Fruit fly (Drosophila melanogaster): ENCODE results near the gene CG4440.

The CG4440 gene

DNA sequence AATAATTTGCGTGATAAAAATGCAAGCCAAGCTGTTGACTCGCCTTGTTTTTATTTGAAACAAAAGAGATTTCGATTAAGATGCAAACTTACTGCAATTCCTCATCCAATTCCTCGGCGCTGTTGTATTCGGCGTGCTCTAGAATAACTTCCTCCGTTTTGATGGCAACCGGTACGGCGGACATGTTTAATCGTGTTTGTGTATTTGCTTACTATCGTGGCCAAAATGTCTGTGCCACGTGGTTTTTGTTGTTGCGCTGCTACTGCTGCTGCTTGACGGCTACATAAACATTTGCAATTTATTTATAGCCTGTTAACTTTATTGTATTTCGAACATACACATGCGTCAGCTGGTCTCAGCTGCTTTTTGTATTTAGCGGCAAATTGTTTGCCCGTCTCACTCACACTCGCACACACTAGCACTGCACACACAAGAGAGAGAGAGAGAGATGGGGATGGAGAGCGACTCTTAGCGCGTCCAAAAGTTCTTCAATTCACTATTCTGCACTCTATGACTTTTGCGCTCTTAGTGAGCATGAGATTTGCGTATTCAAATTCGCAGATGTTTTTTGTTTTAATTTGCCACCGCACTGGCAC is 42.6 kb upstream of the CG4440 start (continued):
- TF ChIP-seq CG18011 (GFP tag; optimal IDR thresholded peaks at IDR 0.05) (no peak), HmgD (GFP tag; optimal IDR thresholded peaks at IDR 0.05) (no peak), dysf (GFP tag; IDR thresholded peaks at IDR 0.05) (no peak), tll (GFP tag; optimal IDR thresholded peaks at IDR 0.05) (peak in 1 of 2 experiments; percentile 38), pzg (GFP tag; optimal IDR thresholded peaks at IDR 0.05) (no peak), jumu (GFP tag; optimal IDR thresholded peaks at IDR 0.05) (no peak), fd64A (GFP tag; optimal IDR thresholded peaks at IDR 0.05) (peak; percentile 6), CG10267 (tag; optimal IDR thresholded peaks at IDR 0.05) (no peak), CG16779 (GFP tag; IDR thresholded peaks at IDR 0.05) (no peak), Oli (tag; optimal IDR thresholded peaks at IDR 0.05) (no peak), Rx (GFP tag; IDR thresholded peaks at IDR 0.05) (no peak), CG6654 (GFP tag; optimal IDR thresholded peaks at IDR 0.05) (no peak), cg (GFP tag; optimal IDR thresholded peaks at IDR 0.05) (peak; percentile 73), NK7.1 (GFP tag; optimal IDR thresholded peaks at IDR 0.05) (no peak), YL-1 (GFP tag; optimal IDR thresholded peaks at IDR 0.05) (peak; percentile 33), Dfd (GFP tag; optimal IDR thresholded peaks at IDR 0.05) (no peak), CG5180 (GFP tag; optimal IDR thresholded peaks at IDR 0.05) (no peak), CG15601 (tag; optimal IDR thresholded peaks at IDR 0.05) (no peak), Sry-β (GFP tag; optimal IDR thresholded peaks at IDR 0.05) (no peak), Trl (optimal IDR thresholded peaks at IDR 0.05) (peak; percentile 62 to 74), Trl (GFP tag; optimal IDR thresholded peaks at IDR 0.05) (no peak), Med (GFP tag) (peak; percentile 23), CG10321 (GFP tag; IDR thresholded peaks at IDR 0.05) (no peak), Kr (GFP tag; optimal IDR thresholded peaks at IDR 0.05) (no peak), CG1832 (GFP tag; optimal IDR thresholded peaks at IDR 0.05) (peak; percentile 85), Taf1 (GFP tag; IDR thresholded peaks at IDR 0.05) (no peak), CG10543 (GFP tag; optimal IDR thresholded peaks at IDR 0.05) (no peak), Jarid2 (GFP tag; optimal IDR thresholded peaks at IDR 0.05) (no peak), CG31388 (GFP tag; optimal IDR thresholded peaks at IDR 0.05) (no peak), CG30403 (GFP tag; optimal IDR thresholded peaks at IDR 0.05) (no peak)

DNA sequence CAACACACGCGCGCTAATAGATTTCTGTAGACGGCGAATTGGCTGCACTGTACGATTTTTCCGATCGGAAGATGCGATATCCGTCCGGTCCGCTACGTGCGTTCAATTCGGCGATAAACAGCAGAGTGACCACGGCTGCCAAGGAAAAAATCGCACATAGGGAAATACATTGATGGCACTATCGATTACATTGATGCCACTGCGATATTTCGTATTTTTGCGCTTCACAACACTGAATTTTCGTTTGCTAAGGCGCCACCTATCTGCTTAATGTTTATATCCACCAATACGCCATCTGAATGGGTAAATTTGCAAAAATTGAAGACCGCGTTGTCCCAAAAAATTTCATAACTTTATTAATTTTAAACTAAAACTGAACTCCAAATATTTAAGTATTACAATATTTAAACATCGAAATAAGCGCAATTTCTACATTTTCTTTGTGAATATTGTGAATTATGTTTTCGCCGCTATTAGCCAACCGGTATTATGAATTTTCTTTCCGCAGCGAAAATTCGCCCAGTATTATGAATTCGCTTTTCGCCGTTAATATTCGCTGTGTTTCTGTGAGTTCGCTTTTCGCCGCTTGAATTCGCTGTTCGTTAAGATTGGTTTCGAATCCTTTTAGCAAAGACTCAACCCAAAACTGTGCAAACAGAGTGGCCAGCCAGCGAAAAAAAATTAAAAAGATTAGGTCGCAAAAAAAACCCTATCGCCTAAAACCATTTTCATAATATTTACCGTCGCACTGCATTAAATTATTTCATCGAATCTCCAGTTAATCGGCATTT is 41.9 kb upstream of the CG4440 start, which contains the start of the genes crp and pkaap:
crp (minus strand) TSS at position 129 of the 791 bp plus-strand sequence.
pkaap (plus strand) TSS at position 689 of the 791 bp plus-strand sequence.
- peak; percentile 90 for TF ChIP-seq B-H2 (GFP tag; optimal IDR thresholded peaks at IDR 0.05)
- no peak for TF ChIP-seq zen2 (GFP tag; IDR thresholded peaks at IDR 0.05; ENCODE audit: partially characterized antibody)
- TF ChIP-seq CG7786 (GFP tag; optimal IDR thresholded peaks at IDR 0.05): peak; percentile 76
- TF ChIP-seq Mad (GFP tag; optimal IDR thresholded peaks at IDR 0.05): peak; percentile 71
- TF ChIP-seq lab (GFP tag; optimal IDR thresholded peaks at IDR 0.05): peak; percentile 85
- TF ChIP-seq gem (tag; optimal IDR thresholded peaks at IDR 0.05): no peak
- peak; percentile 48 for TF ChIP-seq CG9727 (GFP tag; optimal IDR thresholded peaks at IDR 0.05)
- TF ChIP-seq repo (GFP tag; optimal IDR thresholded peaks at IDR 0.05): peak; percentile 74
- peak; percentile 41 for TF ChIP-seq CG2202 (tag; optimal IDR thresholded peaks at IDR 0.05)
- TF ChIP-seq Meics (GFP tag; optimal IDR thresholded peaks at IDR 0.05): peak; percentile 67
- TF ChIP-seq btn (GFP tag; optimal IDR thresholded peaks at IDR 0.05): peak; percentile 77
- peak; percentile 88 for TF ChIP-seq CG30403 (GFP tag; optimal IDR thresholded peaks at IDR 0.05)
- TF ChIP-seq Ravus (GFP tag; IDR thresholded peaks at IDR 0.05): no peak
- TF ChIP-seq toy (GFP tag; IDR thresholded peaks at IDR 0.05): no peak
- no peak for TF ChIP-seq Oli (tag; optimal IDR thresholded peaks at IDR 0.05)
- no peak for TF ChIP-seq CG10366 (GFP tag; IDR thresholded peaks at IDR 0.05)
- peak; percentile 87 for TF ChIP-seq caup (GFP tag; optimal IDR thresholded peaks at IDR 0.05; ENCODE audit: severe bottlenecking)
- peak; percentile 72 for TF ChIP-seq CG15696 (tag; optimal IDR thresholded peaks at IDR 0.05)
- no peak for TF ChIP-seq Hr78 (GFP tag; optimal IDR thresholded peaks at IDR 0.05)
- peak; percentile 82 for TF ChIP-seq emc (GFP tag; optimal IDR thresholded peaks at IDR 0.05)
- peak; percentile 52 for TF ChIP-seq CG18619 (GFP tag; optimal IDR thresholded peaks at IDR 0.05)
